Worm (Caenorhabditis elegans) whole organism, young adult: ENCODE data around the gene T28D6.6.

Experiments used
- B0261.1 ChIP-seq: sonication (generic microtip); optimal IDR thresholded peaks from 2 replicates; lab custom pipeline; 2016; ENCODE audit warnings: mild to moderate bottlenecking, missing genetic modification characterization, moderate library complexity, missing compliant biosample characterization
- B0336.3 ChIP-seq: fragments of 200-800 bp; sonication (Bioruptor generic); IDR thresholded peaks from 2 replicates; pipeline ENCODE4 v1.3.6; 2022; ENCODE audit warnings: missing genetic modification characterization, missing compliant biosample characterization
- C06A6.2 ChIP-seq: fragments of 200-800 bp; sonication (Bioruptor generic); conservative IDR thresholded peaks from 2 replicates; pipeline ENCODE4 v1.3.6; 2022; ENCODE audit warnings: missing genetic modification characterization, missing compliant biosample characterization
- D2030.7 ChIP-seq: fragments of 200-800 bp; sonication (Bioruptor generic); IDR thresholded peaks from 2 replicates; pipeline ENCODE4 v1.3.6; 2022; ENCODE audit warnings: missing genetic modification reagents, missing genetic modification characterization, missing compliant biosample characterization
- F22D6.2 ChIP-seq: sonication (generic microtip); optimal IDR thresholded peaks from 2 replicates; lab custom pipeline; 2016; ENCODE audit warnings: mild to moderate bottlenecking, missing genetic modification characterization, missing compliant biosample characterization
- F55B11.4 ChIP-seq: sonication (generic microtip); optimal IDR thresholded peaks from 2 replicates; lab custom pipeline; 2016; ENCODE audit warnings: missing compliant biosample characterization, missing genetic modification characterization, borderline replicate concordance; ENCODE audit not compliant: insufficient read depth
- Y53F4B.3 ChIP-seq: fragments of 200-800 bp; sonication (Bioruptor generic); IDR thresholded peaks from 2 replicates; pipeline ENCODE4 v1.3.6; 2022; ENCODE audit warnings: missing genetic modification reagents, missing genetic modification characterization, missing compliant biosample characterization
- Y95B8A.8 ChIP-seq: fragments of 200-800 bp; sonication (Bioruptor generic); IDR thresholded peaks from 2 replicates; pipeline ENCODE4 v1.3.6; 2022; ENCODE audit warnings: missing genetic modification reagents, missing genetic modification characterization, missing compliant biosample characterization
- ama-1 ChIP-seq, 3 experiments: fragments of 150-350 bp in 1 of 3; sonication (generic microtip) in 2 of 3; optimal IDR thresholded peaks; 2 replicates each; lab custom pipeline; 2014 to 2018; ENCODE audit warnings: missing biosample characterization in 2 of 3, missing genetic modification characterization in 2 of 3, missing genetic modification reagents in 2 of 3
- attf-5 ChIP-seq: fragments of 200-800 bp; sonication (Bioruptor generic); optimal IDR thresholded peaks from 2 replicates; lab custom pipeline; 2018; ENCODE audit warnings: mild to moderate bottlenecking, missing genetic modification characterization, missing compliant biosample characterization
- bed-2 ChIP-seq: fragments of 200-800 bp; sonication (Bioruptor generic); IDR thresholded peaks from 2 replicates; pipeline ENCODE4 v1.3.6; 2022; ENCODE audit warnings: missing genetic modification reagents, missing genetic modification characterization, missing compliant biosample characterization
- ccch-3 ChIP-seq: fragments of 200-800 bp; sonication (Bioruptor generic); optimal IDR thresholded peaks from 2 replicates; lab custom pipeline; 2018; ENCODE audit warnings: mild to moderate bottlenecking, missing genetic modification characterization, missing compliant biosample characterization
- cebp-2 ChIP-seq: fragments of 200-800 bp; sonication (Bioruptor generic); IDR thresholded peaks from 2 replicates; pipeline ENCODE4 v1.3.6; 2022; ENCODE audit warnings: missing genetic modification characterization, missing compliant biosample characterization
- ceh-27 ChIP-seq: fragments of 200-800 bp; sonication (Bioruptor generic); optimal IDR thresholded peaks from 2 replicates; lab custom pipeline; 2018; ENCODE audit warnings: mild to moderate bottlenecking, missing genetic modification characterization, moderate library complexity, missing compliant biosample characterization
- ceh-40 ChIP-seq: fragments of 200-800 bp; sonication (Bioruptor generic); IDR thresholded peaks from 2 replicates; pipeline ENCODE4 v1.3.6; 2022; ENCODE audit warnings: missing genetic modification characterization, missing compliant biosample characterization
- ceh-79 ChIP-seq: sonication (generic microtip); optimal IDR thresholded peaks from 2 replicates; lab custom pipeline; 2017; ENCODE audit warnings: mild to moderate bottlenecking, missing genetic modification characterization, missing compliant biosample characterization
- chd-7 ChIP-seq: sonication (generic microtip); optimal IDR thresholded peaks from 2 replicates; lab custom pipeline; 2016; ENCODE audit warnings: mild to moderate bottlenecking, missing genetic modification characterization, moderate library complexity, missing compliant biosample characterization
- die-1 ChIP-seq: sonication (generic microtip); optimal IDR thresholded peaks from 2 replicates; lab custom pipeline; 2016; ENCODE audit warnings: missing genotype, mild to moderate bottlenecking, missing genetic modification characterization, missing compliant biosample characterization
- dox-1 ChIP-seq: fragments of 200-800 bp; sonication (Bioruptor generic); IDR thresholded peaks from 2 replicates; pipeline ENCODE4 v1.3.6; 2022; ENCODE audit warnings: missing genetic modification reagents, missing genetic modification characterization, missing compliant biosample characterization
- egl-18 ChIP-seq: fragments of 200-800 bp; sonication (Bioruptor generic); IDR thresholded peaks from 2 replicates; pipeline ENCODE4 v1.3.6; 2022; ENCODE audit warnings: missing genetic modification reagents, missing genetic modification characterization, missing compliant biosample characterization
- egrh-3 ChIP-seq: fragments of 200-800 bp; sonication (Bioruptor generic); IDR thresholded peaks from 2 replicates; pipeline ENCODE4 v1.3.6; 2022; ENCODE audit warnings: missing genetic modification reagents, missing genetic modification characterization, missing compliant biosample characterization
- him-1 ChIP-seq: sonication (generic microtip); optimal IDR thresholded peaks from 2 replicates; lab custom pipeline; 2016; ENCODE audit warnings: missing genotype, missing genetic modification reagents, missing genetic modification characterization, missing compliant biosample characterization
- hlh-26 ChIP-seq: fragments of 200-800 bp; sonication (Bioruptor generic); conservative IDR thresholded peaks from 2 replicates; pipeline ENCODE4 v1.3.6; 2022; ENCODE audit warnings: missing genetic modification reagents, missing genetic modification characterization, missing compliant biosample characterization
- hmg-1.2 ChIP-seq: fragments of 200-800 bp; sonication (Bioruptor generic); IDR thresholded peaks from 2 replicates; pipeline ENCODE4 v1.3.6; 2022; ENCODE audit warnings: missing genetic modification reagents, missing genetic modification characterization, missing compliant biosample characterization
- hrde-1 ChIP-seq: sonication (generic microtip); optimal IDR thresholded peaks from 2 replicates; lab custom pipeline; 2016; ENCODE audit warnings: missing genetic modification characterization, mild to moderate bottlenecking, missing compliant biosample characterization, moderate library complexity, missing genotype, missing genetic modification reagents, borderline replicate concordance
- hsf-1 ChIP-seq: fragments of 200-800 bp; sonication (Bioruptor generic); IDR thresholded peaks from 2 replicates; pipeline ENCODE4 v1.3.6; 2022; ENCODE audit warnings: missing genetic modification reagents, missing genetic modification characterization, missing compliant biosample characterization
- lin-26 ChIP-seq: fragments of 200-800 bp; sonication (Bioruptor generic); IDR thresholded peaks from 2 replicates; pipeline ENCODE4 v1.3.6; 2022; ENCODE audit warnings: missing genetic modification reagents, missing genetic modification characterization, missing compliant biosample characterization
- lin-40 ChIP-seq: sonication (generic microtip); optimal IDR thresholded peaks from 2 replicates; lab custom pipeline; 2016; ENCODE audit warnings: missing genetic modification characterization, mild to moderate bottlenecking, missing compliant biosample characterization, missing genotype, missing genetic modification reagents
- mcd-1 ChIP-seq: fragments of 200-800 bp; sonication (Bioruptor generic); IDR thresholded peaks from 2 replicates; pipeline ENCODE4 v1.3.6; 2022; ENCODE audit warnings: missing genetic modification reagents, missing genetic modification characterization, missing compliant biosample characterization
- nfyb-1 ChIP-seq: fragments of 200-800 bp; sonication (Bioruptor generic); IDR thresholded peaks from 2 replicates; pipeline ENCODE4 v1.3.6; 2022; ENCODE audit warnings: missing genetic modification reagents, missing genetic modification characterization, missing compliant biosample characterization
- nhr-120 ChIP-seq: fragments of 200-800 bp; sonication (Bioruptor generic); IDR thresholded peaks from 2 replicates; pipeline ENCODE4 v1.3.6; 2022; ENCODE audit warnings: missing genetic modification characterization, missing compliant biosample characterization
- nhr-179 ChIP-seq: sonication (generic microtip); optimal IDR thresholded peaks from 2 replicates; lab custom pipeline; 2016; ENCODE audit warnings: mild to moderate bottlenecking, missing genetic modification characterization, missing compliant biosample characterization
- nhr-90 ChIP-seq: sonication (generic microtip); optimal IDR thresholded peaks from 2 replicates; lab custom pipeline; 2016; ENCODE audit warnings: missing genotype, mild to moderate bottlenecking, missing genetic modification characterization, missing compliant biosample characterization
- pha-4 ChIP-seq: fragments of 150-350 bp; sonication (generic microtip); optimal IDR thresholded peaks from 2 replicates; lab custom pipeline; 2014; ENCODE audit warnings: missing biosample characterization, missing genetic modification reagents, missing genetic modification characterization
- repo-1 ChIP-seq: sonication (generic microtip); optimal IDR thresholded peaks from 2 replicates; lab custom pipeline; 2017; ENCODE audit warnings: mild to moderate bottlenecking, missing genetic modification characterization, missing compliant biosample characterization
- snpc-1.3 ChIP-seq: sonication (generic microtip); optimal IDR thresholded peaks from 2 replicates; lab custom pipeline; 2017; ENCODE audit warnings: missing genetic modification characterization, mild to moderate bottlenecking, missing compliant biosample characterization, antibody characterized with exemption, moderate library complexity, missing genotype, missing genetic modification reagents; ENCODE audit not compliant: insufficient read depth
- snpc-3.4 ChIP-seq: sonication (generic microtip); optimal IDR thresholded peaks from 2 replicates; lab custom pipeline; 2017; ENCODE audit warnings: missing genetic modification characterization, mild to moderate bottlenecking, missing compliant biosample characterization, antibody characterized with exemption, moderate library complexity, missing genotype, missing genetic modification reagents
- snpc-4 ChIP-seq, 5 experiments: fragments of 150-350 bp in 1 of 5; sonication (generic microtip) in 4 of 5; optimal IDR thresholded peaks; 2 replicates each; lab custom pipeline; 2014 to 2018; ENCODE audit warnings: missing genetic modification characterization in 5 of 5, missing biosample characterization in 3 of 5, antibody characterized with exemption in 2 of 5, mild to moderate bottlenecking in 2 of 5, missing compliant biosample characterization in 2 of 5, missing genotype in 2 of 5, moderate library complexity in 2 of 5, missing genetic modification reagents in 1 of 5
- unc-62 ChIP-seq: fragments of 150-350 bp; optimal IDR thresholded peaks from 2 replicates; lab custom pipeline; 2014; ENCODE audit warnings: missing biosample characterization, missing genetic modification reagents, missing genetic modification characterization
- xnd-1 ChIP-seq: sonication (generic microtip); optimal IDR thresholded peaks from 2 replicates; lab custom pipeline; 2016; ENCODE audit warnings: missing genotype, missing genetic modification reagents, missing genetic modification characterization, missing compliant biosample characterization
- zfh-2 ChIP-seq: fragments of 200-800 bp; sonication (Bioruptor generic); conservative IDR thresholded peaks from 2 replicates; pipeline ENCODE4 v1.3.6; 2022; ENCODE audit warnings: missing genetic modification reagents, missing genetic modification characterization, missing compliant biosample characterization
- ztf-18 ChIP-seq: sonication (generic microtip); optimal IDR thresholded peaks from 2 replicates; lab custom pipeline; 2016; ENCODE audit warnings: missing genotype, mild to moderate bottlenecking, missing genetic modification characterization, missing compliant biosample characterization
- ztf-25 ChIP-seq: fragments of 200-800 bp; sonication (Bioruptor generic); IDR thresholded peaks from 2 replicates; pipeline ENCODE4 v1.3.6; 2022; ENCODE audit warnings: missing genetic modification reagents, missing genetic modification characterization, missing compliant biosample characterization
- ztf-26 ChIP-seq: sonication (generic microtip); optimal IDR thresholded peaks from 2 replicates; lab custom pipeline; 2017; ENCODE audit warnings: missing genetic modification characterization, missing compliant biosample characterization
- ztf-28 ChIP-seq: fragments of 200-800 bp; sonication (Bioruptor generic); IDR thresholded peaks from 2 replicates; pipeline ENCODE4 v1.3.6; 2022; ENCODE audit warnings: missing genetic modification reagents, missing genetic modification characterization, missing compliant biosample characterization

The T28D6.6 gene

ce11 chrIII:11353499-11353898 is 10.6 kb upstream of the T28D6.6 start (continued):
- TF ChIP-seq ceh-79 (tag; lab: Kevin White, UChicago) (no peak), Y95B8A.8 (GFP tag; lab: Robert Waterston, UW) (no peak)

ce11 chrIII:11352840-11353239 is 9.9 kb upstream of the T28D6.6 start:
- TF ChIP-seq bed-2 (GFP tag; lab: Robert Waterston, UW), result no peak
- TF ChIP-seq snpc-4 (GFP tag; optimal IDR thresholded peaks at IDR 0.05; lab: Kevin White, UChicago), result peak; percentile 3
- TF ChIP-seq snpc-4 (tag; optimal IDR thresholded peaks at IDR 0.05; lab: Kevin White, UChicago), result peak in 2 of 4 experiments; percentile 1 to 31
- TF ChIP-seq ztf-28 (GFP tag; lab: Robert Waterston, UW), result 0 out of 2 replicates have a peak, but pooled peaks have one; percentile 49
- no peak for TF ChIP-seq repo-1
- no peak for TF ChIP-seq ztf-26 (tag; lab: Kevin White, UChicago)
- peak; percentile 30 for TF ChIP-seq attf-5 (GFP tag; lab: Kevin White, UChicago)
- no peak for TF ChIP-seq hsf-1 (GFP tag; lab: Robert Waterston, UW)
- no peak for TF ChIP-seq C06A6.2 (GFP tag; lab: Robert Waterston, UW)
- TF ChIP-seq pha-4 (tag; lab: Kevin White, UChicago), result no peak
- no peak for TF ChIP-seq ccch-3 (GFP tag; lab: Kevin White, UChicago)
- peak; percentile 44 for TF ChIP-seq chd-7 (tag; lab: Kevin White, UChicago)
- TF ChIP-seq hlh-26 (GFP tag; lab: Robert Waterston, UW), result no peak
- peak; percentile 73 for TF ChIP-seq B0261.1 (tag; lab: Kevin White, UChicago)
- TF ChIP-seq ceh-27 (GFP tag; lab: Kevin White, UChicago), result peak; percentile 41
- TF ChIP-seq die-1 (tag; lab: Kevin White, UChicago), result peak; percentile 15
- peak; percentile 17 for TF ChIP-seq snpc-1.3 (tag; lab: Kevin White, UChicago)
- TF ChIP-seq ztf-18 (tag; lab: Kevin White, UChicago), result peak; percentile 29
- TF ChIP-seq lin-40 (tag; lab: Kevin White, UChicago), result peak; percentile 15
- 0 out of 2 replicates have a peak, but pooled peaks have one; percentile 52 for TF ChIP-seq ceh-40 (GFP tag; lab: Robert Waterston, UW)
- no peak for TF ChIP-seq egl-18 (GFP tag; lab: Robert Waterston, UW)
- TF ChIP-seq D2030.7, result peak; percentile 73
- TF ChIP-seq Y53F4B.3 (GFP tag; lab: Robert Waterston, UW), result no peak
- no peak for TF ChIP-seq unc-62 (GFP tag; lab: Kevin White, UChicago)
- TF ChIP-seq ztf-25 (GFP tag; lab: Robert Waterston, UW), result 0 out of 2 replicates have a peak, but pooled peaks have one; percentile 63
- TF ChIP-seq zfh-2 (GFP tag; lab: Robert Waterston, UW), result no peak
- 0 out of 2 replicates have a peak, but pooled peaks have one; percentile 12 for TF ChIP-seq egrh-3
- no peak for TF ChIP-seq ama-1 (optimal IDR thresholded peaks at IDR 0.05; lab: Kevin White, UChicago)
- TF ChIP-seq ama-1 (GFP tag; optimal IDR thresholded peaks at IDR 0.05; lab: Kevin White, UChicago), result peak in 1 of 2 experiments; percentile 51
- TF ChIP-seq dox-1 (GFP tag; lab: Robert Waterston, UW), result peak; percentile 52
- TF ChIP-seq mcd-1 (GFP tag; lab: Robert Waterston, UW), result 0 out of 2 replicates have a peak, but pooled peaks have one; percentile 24
- TF ChIP-seq snpc-3.4 (tag; lab: Kevin White, UChicago), result no peak
- TF ChIP-seq nhr-179 (tag; lab: Kevin White, UChicago), result no peak
- TF ChIP-seq xnd-1, result no peak
- no peak for TF ChIP-seq hrde-1 (tag; lab: Kevin White, UChicago)
- no peak for TF ChIP-seq F22D6.2 (tag; lab: Kevin White, UChicago)
- peak; percentile 82 for TF ChIP-seq lin-26 (GFP tag; lab: Robert Waterston, UW)
- no peak for TF ChIP-seq cebp-2 (GFP tag; lab: Robert Waterston, UW)
- peak; percentile 37 for TF ChIP-seq nhr-90 (tag; lab: Kevin White, UChicago)
- TF ChIP-seq F55B11.4 (tag; lab: Kevin White, UChicago), result no peak
- TF ChIP-seq B0336.3, result peak; percentile 26; the same call in 1 of the 2 replicates
- TF ChIP-seq him-1 (tag; lab: Kevin White, UChicago), result no peak
- no peak for TF ChIP-seq nhr-120 (GFP tag; lab: Robert Waterston, UW)
- TF ChIP-seq hmg-1.2 (GFP tag; lab: Robert Waterston, UW), result peak; percentile 57
- TF ChIP-seq nfyb-1 (GFP tag; lab: Robert Waterston, UW), result peak; percentile 25; the same call in 1 of the 2 replicates
